Fruit fly (Drosophila melanogaster): Measurements from ENCODE around the gene CG31832.

DNA sequence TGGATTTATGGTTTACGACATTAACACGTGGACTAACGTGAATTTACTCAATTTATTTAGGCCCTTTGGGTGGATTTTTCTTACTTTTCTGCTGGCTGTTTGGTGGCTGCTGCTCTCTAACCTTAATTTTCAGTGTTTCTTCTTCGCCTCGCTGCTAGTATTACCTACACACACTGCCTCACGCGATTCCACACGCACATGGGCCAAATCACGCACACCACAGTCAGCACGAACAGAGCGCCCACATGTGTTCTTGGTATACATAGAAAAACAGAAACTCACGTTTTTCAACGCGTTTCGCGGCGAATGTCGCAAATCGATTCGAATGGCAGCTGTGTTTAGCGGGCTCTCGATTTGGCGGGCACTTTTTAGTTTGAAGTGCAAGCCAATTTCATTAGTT, 36.3 kb upstream of the CG31832 start:
- TF ChIP-seq psq (optimal IDR thresholded peaks at IDR 0.05), result no peak
- TF ChIP-seq Myc (optimal IDR thresholded peaks at IDR 0.05), result no peak
- TF ChIP-seq ttk (optimal IDR thresholded peaks at IDR 0.05), result no peak
- no peak for TF ChIP-seq h (optimal IDR thresholded peaks at IDR 0.05)
- TF ChIP-seq Sin3A (optimal IDR thresholded peaks at IDR 0.05), result no peak
- no peak for TF ChIP-seq insv (optimal IDR thresholded peaks at IDR 0.05)
